Worm (Caenorhabditis elegans) whole organism, L3 larva: ENCODE results near the gene npr-13.
A peak's percentile ranks its signal among the peaks of the same experiment; 100 is the strongest.

Experiments used
- R02D3.7 ChIP-seq: fragments of 150-350 bp; optimal IDR thresholded peaks from 2 replicates; lab custom pipeline; 2014; ENCODE audit warnings: missing biosample characterization, missing genetic modification characterization
- ZK546.5 ChIP-seq: sonication (generic microtip); optimal IDR thresholded peaks from 2 replicates; lab custom pipeline; 2017; ENCODE audit warnings: missing biosample characterization, missing genetic modification characterization
- aly-2 ChIP-seq: fragments of 150-350 bp; optimal IDR thresholded peaks from 2 replicates; lab custom pipeline; 2014; ENCODE audit warnings: missing biosample characterization, missing genetic modification characterization
- ama-1 ChIP-seq: fragments of 150-350 bp; optimal IDR thresholded peaks from 2 replicates; lab custom pipeline; 2018
- ceh-16 ChIP-seq: sonication (generic microtip); optimal IDR thresholded peaks from 2 replicates; lab custom pipeline; 2017; ENCODE audit warnings: missing biosample characterization, missing genetic modification characterization
- ceh-28 ChIP-seq: fragments of 150-350 bp; optimal IDR thresholded peaks from 2 replicates; lab custom pipeline; 2014; ENCODE audit warnings: missing biosample characterization, missing genetic modification reagents, missing genetic modification characterization
- ceh-82 ChIP-seq: fragments of 150-350 bp; optimal IDR thresholded peaks from 2 replicates; lab custom pipeline; 2014; ENCODE audit warnings: missing biosample characterization, missing genetic modification characterization
- ceh-9 ChIP-seq: sonication (generic microtip); optimal IDR thresholded peaks from 2 replicates; lab custom pipeline; 2018; ENCODE audit warnings: missing biosample characterization, missing genetic modification characterization
- daf-12 ChIP-seq: fragments of 150-350 bp; optimal IDR thresholded peaks from 2 replicates; lab custom pipeline; 2014; ENCODE audit warnings: missing biosample characterization, missing genetic modification reagents, missing genetic modification characterization
- egl-27 ChIP-seq: sonication (generic microtip); optimal IDR thresholded peaks from 4 replicates; lab custom pipeline; 2017; ENCODE audit warnings: missing biosample characterization, missing genetic modification reagents, missing genetic modification characterization
- egl-5 ChIP-seq: fragments of 150-350 bp; optimal IDR thresholded peaks from 2 replicates; lab custom pipeline; 2017; ENCODE audit warnings: missing biosample characterization, missing genetic modification reagents, missing genetic modification characterization, inconsistent platforms
- elt-1 ChIP-seq: fragments of 150-350 bp; optimal IDR thresholded peaks from 2 replicates; lab custom pipeline; 2014; ENCODE audit warnings: missing biosample characterization, missing genetic modification characterization
- elt-2 ChIP-seq: sonication (generic microtip); optimal IDR thresholded peaks from 2 replicates; lab custom pipeline; 2016; ENCODE audit warnings: missing genetic modification reagents, mild to moderate bottlenecking, missing genetic modification characterization, missing compliant biosample characterization
- elt-3 ChIP-seq, 3 experiments: fragments of 150-350 bp in 1 of 3; sonication (generic microtip) in 2 of 3; optimal IDR thresholded peaks; 2 replicates in 2 of 3; 4 replicates in 1 of 3; lab custom pipeline; 2014 to 2017; ENCODE audit warnings: missing biosample characterization in 3 of 3, missing genetic modification characterization in 3 of 3
- eor-1 ChIP-seq, 2 experiments: fragments of 150-350 bp; optimal IDR thresholded peaks; 2 replicates each; lab custom pipeline; 2014 to 2018; ENCODE audit warnings: missing biosample characterization in 2 of 2, missing genetic modification characterization in 2 of 2
- fkh-10 ChIP-seq: sonication (generic microtip); optimal IDR thresholded peaks from 2 replicates; lab custom pipeline; 2017; ENCODE audit warnings: missing biosample characterization, missing genetic modification reagents, missing genetic modification characterization
- fkh-2 ChIP-seq: fragments of 150-350 bp; optimal IDR thresholded peaks from 2 replicates; lab custom pipeline; 2014; ENCODE audit warnings: missing biosample characterization, missing genetic modification reagents, missing genetic modification characterization
- fos-1 ChIP-seq: fragments of 150-350 bp; optimal IDR thresholded peaks from 2 replicates; lab custom pipeline; 2014; ENCODE audit warnings: missing biosample characterization, missing genetic modification characterization
- hmg-11 ChIP-seq: sonication (generic microtip); optimal IDR thresholded peaks from 2 replicates; lab custom pipeline; 2016; ENCODE audit warnings: missing genetic modification characterization, missing compliant biosample characterization
- jun-1 ChIP-seq: fragments of 150-350 bp; optimal IDR thresholded peaks from 2 replicates; lab custom pipeline; 2014; ENCODE audit warnings: missing biosample characterization, missing genetic modification reagents, missing genetic modification characterization
- lin-15B ChIP-seq: fragments of 150-350 bp; optimal IDR thresholded peaks from 2 replicates; lab custom pipeline; 2014; ENCODE audit warnings: missing biosample characterization, missing genetic modification characterization
- lin-39 ChIP-seq: fragments of 150-350 bp; optimal IDR thresholded peaks from 2 replicates; lab custom pipeline; 2018; ENCODE audit warnings: missing biosample characterization, missing genetic modification reagents, missing genetic modification characterization
- lsy-12 ChIP-seq: sonication (generic microtip); optimal IDR thresholded peaks from 2 replicates; lab custom pipeline; 2016; ENCODE audit warnings: mild to moderate bottlenecking, missing genetic modification characterization, missing compliant biosample characterization
- mdl-1 ChIP-seq: fragments of 150-350 bp; optimal IDR thresholded peaks from 2 replicates; lab custom pipeline; 2014; ENCODE audit warnings: missing biosample characterization, missing genetic modification characterization
- mml-1 ChIP-seq: fragments of 150-350 bp; sonication (generic microtip); optimal IDR thresholded peaks from 3 replicates; lab custom pipeline; 2014; ENCODE audit warnings: missing biosample characterization, missing genetic modification characterization
- nfya-1 ChIP-seq: sonication (generic microtip); optimal IDR thresholded peaks from 2 replicates; lab custom pipeline; 2017; ENCODE audit warnings: missing genetic modification characterization, mild to moderate bottlenecking, missing compliant biosample characterization, antibody characterized with exemption, moderate library complexity; ENCODE audit not compliant: insufficient read depth
- nhr-11 ChIP-seq: fragments of 150-350 bp; optimal IDR thresholded peaks from 2 replicates; lab custom pipeline; 2014; ENCODE audit warnings: missing biosample characterization, missing genetic modification characterization
- nhr-12 ChIP-seq: fragments of 150-350 bp; optimal IDR thresholded peaks from 2 replicates; lab custom pipeline; 2014; ENCODE audit warnings: missing biosample characterization, missing genetic modification characterization
- nhr-23 ChIP-seq: fragments of 150-350 bp; optimal IDR thresholded peaks from 2 replicates; lab custom pipeline; 2014; ENCODE audit warnings: missing biosample characterization, missing genetic modification reagents, missing genetic modification characterization
- nhr-237 ChIP-seq: fragments of 150-350 bp; optimal IDR thresholded peaks from 2 replicates; lab custom pipeline; 2014; ENCODE audit warnings: missing biosample characterization, missing genetic modification characterization
- nhr-25 ChIP-seq: sonication (generic microtip); optimal IDR thresholded peaks from 2 replicates; lab custom pipeline; 2017; ENCODE audit warnings: missing biosample characterization, missing genetic modification characterization
- nhr-28 ChIP-seq: fragments of 150-350 bp; optimal IDR thresholded peaks from 2 replicates; lab custom pipeline; 2014; ENCODE audit warnings: missing biosample characterization, missing genetic modification characterization
- nhr-43 ChIP-seq: sonication (generic microtip); optimal IDR thresholded peaks from 2 replicates; lab custom pipeline; 2016; ENCODE audit warnings: mild to moderate bottlenecking, missing genetic modification characterization, missing compliant biosample characterization; ENCODE audit not compliant: poor library complexity, severe bottlenecking
- nhr-67 ChIP-seq: fragments of 150-350 bp; optimal IDR thresholded peaks from 2 replicates; lab custom pipeline; 2014; ENCODE audit warnings: missing biosample characterization, missing genetic modification characterization
- nhr-76 ChIP-seq: fragments of 150-350 bp; sonication (generic microtip); optimal IDR thresholded peaks from 5 replicates; lab custom pipeline; 2014; ENCODE audit warnings: missing biosample characterization, missing genetic modification characterization
- nhr-77 ChIP-seq: fragments of 150-350 bp; optimal IDR thresholded peaks from 2 replicates; lab custom pipeline; 2014; ENCODE audit warnings: missing biosample characterization, missing genetic modification characterization
- pha-4 ChIP-seq: fragments of 150-350 bp; optimal IDR thresholded peaks from 2 replicates; lab custom pipeline; 2014; ENCODE audit warnings: missing biosample characterization, missing genetic modification reagents, missing genetic modification characterization
- pqm-1 ChIP-seq: fragments of 150-350 bp; optimal IDR thresholded peaks from 2 replicates; lab custom pipeline; 2017; ENCODE audit warnings: missing biosample characterization, missing genetic modification characterization, inconsistent platforms
- sea-2 ChIP-seq: fragments of 150-350 bp; sonication (generic microtip); optimal IDR thresholded peaks from 4 replicates; lab custom pipeline; 2014; ENCODE audit warnings: missing biosample characterization, missing genetic modification reagents, missing genetic modification characterization
- skn-1 ChIP-seq: fragments of 150-350 bp; optimal IDR thresholded peaks from 2 replicates; lab custom pipeline; 2014; ENCODE audit warnings: missing biosample characterization, missing genetic modification characterization
- snpc-4 ChIP-seq: fragments of 150-350 bp; optimal IDR thresholded peaks from 2 replicates; lab custom pipeline; 2014; ENCODE audit warnings: missing biosample characterization, missing genetic modification characterization
- tbx-2 ChIP-seq: sonication (generic microtip); optimal IDR thresholded peaks from 2 replicates; lab custom pipeline; 2016; ENCODE audit warnings: mild to moderate bottlenecking, missing genetic modification characterization, missing compliant biosample characterization
- unc-39 ChIP-seq: sonication (generic microtip); optimal IDR thresholded peaks from 4 replicates; lab custom pipeline; 2017; ENCODE audit warnings: missing biosample characterization, missing genetic modification characterization
- unc-62 ChIP-seq: fragments of 150-350 bp; sonication (generic microtip); optimal IDR thresholded peaks from 4 replicates; lab custom pipeline; 2014; ENCODE audit warnings: missing biosample characterization, missing genetic modification reagents, missing genetic modification characterization
- zag-1 ChIP-seq: fragments of 150-350 bp; optimal IDR thresholded peaks from 2 replicates; lab custom pipeline; 2014; ENCODE audit warnings: missing biosample characterization, missing genetic modification characterization
- ztf-11 ChIP-seq: fragments of 150-350 bp; optimal IDR thresholded peaks from 2 replicates; lab custom pipeline; 2014; ENCODE audit warnings: missing biosample characterization, missing genetic modification characterization
- ztf-4 ChIP-seq: fragments of 150-350 bp; optimal IDR thresholded peaks from 2 replicates; lab custom pipeline; 2014; ENCODE audit warnings: missing biosample characterization, missing genetic modification characterization

Gene npr-13

ce11 chrV:14848510-14849206 lies 9.7 kb downstream of the npr-13 start:
- TF ChIP-seq tbx-2 (tag; lab: Kevin White, UChicago), result no peak
- TF ChIP-seq nhr-237 (tag; lab: Kevin White, UChicago), result no peak
- no peak for TF ChIP-seq R02D3.7 (tag; lab: Kevin White, UChicago)
- no peak for TF ChIP-seq elt-1
- TF ChIP-seq ZK546.5 (tag; lab: Kevin White, UChicago), result no peak
- peak; percentile 11 for TF ChIP-seq pqm-1 (tag; lab: Kevin White, UChicago)
- TF ChIP-seq fkh-10 (GFP tag; lab: Kevin White, UChicago), result no peak
- no peak for TF ChIP-seq lsy-12
- TF ChIP-seq unc-39 (tag; lab: Kevin White, UChicago), result no peak
- peak; percentile 73 for TF ChIP-seq mdl-1 (tag; lab: Kevin White, UChicago)
- no peak for TF ChIP-seq snpc-4 (tag; lab: Kevin White, UChicago)
- TF ChIP-seq hmg-11, result peak; percentile 24
- TF ChIP-seq nhr-67 (tag; lab: Kevin White, UChicago), result no peak
- TF ChIP-seq pha-4, result peak; percentile 66
- TF ChIP-seq unc-62 (GFP tag; lab: Kevin White, UChicago), result peak; percentile 2
- TF ChIP-seq skn-1 (tag; lab: Kevin White, UChicago), result peak; percentile 10
- TF ChIP-seq nhr-77 (tag; lab: Kevin White, UChicago), result no peak
- no peak for TF ChIP-seq daf-12
- TF ChIP-seq egl-27 (tag; lab: Kevin White, UChicago), result no peak
- no peak for TF ChIP-seq ceh-16
- no peak for TF ChIP-seq eor-1 (tag; optimal IDR thresholded peaks at IDR 0.05; lab: Kevin White, UChicago)
- TF ChIP-seq sea-2 (GFP tag; lab: Kevin White, UChicago), result no peak
- TF ChIP-seq elt-2 (tag; lab: Kevin White, UChicago), result peak; percentile 76
- TF ChIP-seq elt-3 (tag; optimal IDR thresholded peaks at IDR 0.05; lab: Kevin White, UChicago), result no peak
- TF ChIP-seq ceh-9, result no peak
- TF ChIP-seq ztf-4 (tag; lab: Kevin White, UChicago), result no peak
- no peak for TF ChIP-seq egl-5
- TF ChIP-seq nhr-28 (tag; lab: Kevin White, UChicago), result no peak
- no peak for TF ChIP-seq nhr-76 (tag; lab: Kevin White, UChicago)
- peak; percentile 7 for TF ChIP-seq jun-1
- peak; percentile 80 for TF ChIP-seq ama-1 (lab: Kevin White, UChicago)
- TF ChIP-seq nhr-23 (tag; lab: Kevin White, UChicago), result peak; percentile 51
- TF ChIP-seq ceh-82, result no peak
- peak; percentile 1 for TF ChIP-seq ceh-28 (tag; lab: Kevin White, UChicago)
- TF ChIP-seq nhr-25, result peak; percentile 64
- TF ChIP-seq mml-1 (tag; lab: Kevin White, UChicago), result no peak
- TF ChIP-seq nfya-1, result peak; percentile 61
- no peak for TF ChIP-seq fos-1 (tag; lab: Kevin White, UChicago)
- TF ChIP-seq ztf-11 (tag; lab: Kevin White, UChicago), result no peak
- no peak for TF ChIP-seq nhr-11 (tag; lab: Kevin White, UChicago)
- TF ChIP-seq lin-39 (tag; lab: Kevin White, UChicago), result peak; percentile 28
- no peak for TF ChIP-seq zag-1 (tag; lab: Kevin White, UChicago)
- no peak for TF ChIP-seq nhr-12 (tag; lab: Kevin White, UChicago)
- TF ChIP-seq lin-15B (tag; lab: Kevin White, UChicago), result no peak
- no peak for TF ChIP-seq nhr-43 (tag; lab: Kevin White, UChicago)
- no peak for TF ChIP-seq aly-2 (tag; lab: Kevin White, UChicago)
- TF ChIP-seq fkh-2, result no peak
- TF ChIP-seq, all 47 proteins: peak for 14
